Fruit fly (Drosophila melanogaster) whole organism, embryonic: Measurements from ENCODE around the gene sll.

Experiments
- Abd-B ChIP-seq: fragments of 200-800 bp; sonication (Bioruptor generic); optimal IDR thresholded peaks from 2 replicates; lab custom pipeline; 2018; ENCODE audit warnings: missing biosample characterization, mild to moderate bottlenecking, missing genetic modification characterization, moderate library complexity
- CG11085 ChIP-seq: fragments of 200-800 bp; sonication (Bioruptor generic); IDR thresholded peaks from 2 replicates; pipeline ENCODE4 v1.3.6; 2022; ENCODE audit warnings: missing biosample characterization, missing genetic modification characterization
- CG11247 ChIP-seq: fragments of 200-800 bp; sonication (Bioruptor generic); IDR thresholded peaks from 2 replicates; pipeline ENCODE4 v1.3.6; 2022; ENCODE audit warnings: missing biosample characterization, missing genetic modification characterization
- CG11696 ChIP-seq: fragments of 200-800 bp; sonication (Bioruptor generic); IDR thresholded peaks from 2 replicates; pipeline ENCODE4 v1.3.6; 2022; ENCODE audit warnings: missing biosample characterization, missing genetic modification characterization
- CG12104 ChIP-seq: fragments of 200-800 bp; sonication (Bioruptor generic); optimal IDR thresholded peaks from 3 replicates; lab custom pipeline; 2016; ENCODE audit warnings: missing biosample characterization, missing genetic modification characterization
- CG12155 ChIP-seq: fragments of 200-800 bp; sonication (Bioruptor generic); optimal IDR thresholded peaks from 3 replicates; lab custom pipeline; 2016; ENCODE audit warnings: missing biosample characterization, missing genetic modification characterization
- CG1233 ChIP-seq: fragments of 200-800 bp; sonication (Bioruptor generic); optimal IDR thresholded peaks from 4 replicates; lab custom pipeline; 2018; ENCODE audit warnings: missing biosample characterization, mild to moderate bottlenecking, missing genetic modification characterization
- CG13624 ChIP-seq: fragments of 200-800 bp; sonication (Bioruptor generic); optimal IDR thresholded peaks from 2 replicates; lab custom pipeline; 2016; ENCODE audit warnings: missing biosample characterization, missing genetic modification characterization
- CG14710 ChIP-seq: fragments of 200-800 bp; sonication (Bioruptor generic); optimal IDR thresholded peaks from 3 replicates; lab custom pipeline; 2019; ENCODE audit warnings: missing biosample characterization, mild to moderate bottlenecking, missing genetic modification characterization, moderate library complexity
- CG14965 ChIP-seq: fragments of 200-800 bp; sonication (Bioruptor generic); optimal IDR thresholded peaks from 2 replicates; lab custom pipeline; 2016; ENCODE audit warnings: missing biosample characterization, missing genetic modification characterization, borderline replicate concordance
- CG15514 ChIP-seq: fragments of 200-800 bp; sonication (Bioruptor generic); optimal IDR thresholded peaks from 3 replicates; lab custom pipeline; 2017; ENCODE audit warnings: missing biosample characterization, missing genetic modification characterization, mild to moderate bottlenecking, moderate library complexity, missing genetic modification reagents
- CG1602 ChIP-seq: fragments of 200-800 bp; sonication (Bioruptor generic); optimal IDR thresholded peaks from 3 replicates; lab custom pipeline; 2016; ENCODE audit warnings: missing biosample characterization, missing genetic modification characterization
- CG18011 ChIP-seq: fragments of 200-800 bp; sonication (Bioruptor generic); optimal IDR thresholded peaks from 2 replicates; lab custom pipeline; 2017; ENCODE audit warnings: missing biosample characterization, missing genetic modification characterization, mild to moderate bottlenecking, moderate library complexity, missing genotype
- CG18599 ChIP-seq: fragments of 200-800 bp; sonication (Bioruptor generic); optimal IDR thresholded peaks from 3 replicates; lab custom pipeline; 2017; ENCODE audit warnings: missing biosample characterization, missing genetic modification characterization, mild to moderate bottlenecking, moderate library complexity, missing genetic modification reagents
- CG2120 ChIP-seq: fragments of 200-800 bp; sonication (Bioruptor generic); optimal IDR thresholded peaks from 3 replicates; lab custom pipeline; 2016; ENCODE audit warnings: missing biosample characterization, missing genetic modification characterization
- CG2678 ChIP-seq: fragments of 200-800 bp; sonication (Bioruptor generic); optimal IDR thresholded peaks from 3 replicates; lab custom pipeline; 2019; ENCODE audit warnings: missing biosample characterization, mild to moderate bottlenecking, missing genetic modification characterization, moderate library complexity
- CG2889 ChIP-seq: fragments of 200-800 bp; sonication (Bioruptor generic); IDR thresholded peaks from 3 replicates; pipeline ENCODE4 v1.3.6; 2022; ENCODE audit warnings: missing biosample characterization, missing genetic modification characterization
- CG3163 ChIP-seq: fragments of 200-800 bp; sonication (Bioruptor generic); optimal IDR thresholded peaks from 3 replicates; lab custom pipeline; 2016; ENCODE audit warnings: missing biosample characterization, missing genetic modification characterization
- CG32772 ChIP-seq: fragments of 200-800 bp; sonication (Bioruptor generic); IDR thresholded peaks from 2 replicates; pipeline ENCODE4 v1.3.6; 2022; ENCODE audit warnings: missing biosample characterization, missing genetic modification characterization
- CG3281 ChIP-seq: fragments of 200-800 bp; sonication (Bioruptor generic); optimal IDR thresholded peaks from 3 replicates; lab custom pipeline; 2017; ENCODE audit warnings: missing biosample characterization, mild to moderate bottlenecking, missing genetic modification characterization
- CG3847 ChIP-seq: fragments of 200-800 bp; sonication (Bioruptor generic); IDR thresholded peaks from 2 replicates; pipeline ENCODE4 v1.3.6; 2022; ENCODE audit warnings: missing biosample characterization, missing genetic modification characterization
- CG6654 ChIP-seq: fragments of 200-800 bp; sonication (Bioruptor generic); optimal IDR thresholded peaks from 2 replicates; lab custom pipeline; 2017; ENCODE audit warnings: missing biosample characterization, mild to moderate bottlenecking, missing genetic modification characterization
- CG6791 ChIP-seq: fragments of 200-800 bp; sonication (Bioruptor generic); IDR thresholded peaks from 3 replicates; pipeline ENCODE4 v1.3.6; 2022; ENCODE audit warnings: missing biosample characterization, missing genetic modification characterization; ENCODE audit not compliant: partially characterized antibody
- CG7271 ChIP-seq: fragments of 200-800 bp; sonication (Bioruptor generic); optimal IDR thresholded peaks from 2 replicates; lab custom pipeline; 2018; ENCODE audit warnings: missing biosample characterization, mild to moderate bottlenecking, missing genetic modification characterization, moderate library complexity
- CG9797 ChIP-seq: fragments of 200-800 bp; sonication (Bioruptor generic); optimal IDR thresholded peaks from 3 replicates; lab custom pipeline; 2018; ENCODE audit warnings: missing biosample characterization, mild to moderate bottlenecking, missing genetic modification characterization
- CHES-1-like ChIP-seq: fragments of 200-800 bp; sonication (Bioruptor generic); optimal IDR thresholded peaks from 2 replicates; lab custom pipeline; 2016; ENCODE audit warnings: missing biosample characterization, missing genetic modification characterization
- Doc3 ChIP-seq: fragments of 200-800 bp; sonication (Bioruptor generic); IDR thresholded peaks from 3 replicates; pipeline ENCODE4 v1.3.6; 2022; ENCODE audit warnings: missing biosample characterization, missing genetic modification characterization; ENCODE audit not compliant: partially characterized antibody
- Drgx ChIP-seq: fragments of 200-800 bp; sonication (Bioruptor generic); IDR thresholded peaks from 2 replicates; pipeline ENCODE4 v1.3.6; 2022; ENCODE audit warnings: missing biosample characterization, missing genetic modification characterization
- HmgD ChIP-seq: fragments of 200-800 bp; sonication (Bioruptor generic); optimal IDR thresholded peaks from 3 replicates; lab custom pipeline; 2016; ENCODE audit warnings: missing biosample characterization, missing genetic modification characterization
- Hr51 ChIP-seq, 2 experiments: fragments of 200-800 bp; sonication (Bioruptor generic); optimal IDR thresholded peaks; 2 replicates in 1 of 2; 3 replicates in 1 of 2; lab custom pipeline; 2016 to 2018; ENCODE audit warnings: missing biosample characterization in 2 of 2, missing genetic modification characterization in 2 of 2, mild to moderate bottlenecking in 1 of 2, moderate library complexity in 1 of 2
- NC2β ChIP-seq: fragments of 200-800 bp; sonication (Bioruptor generic); optimal IDR thresholded peaks from 2 replicates; lab custom pipeline; 2016; ENCODE audit warnings: missing biosample characterization, missing genetic modification characterization
- Ravus ChIP-seq: fragments of 200-800 bp; sonication (Bioruptor generic); IDR thresholded peaks from 2 replicates; pipeline ENCODE4 v1.3.6; 2022; ENCODE audit warnings: missing biosample characterization, missing genetic modification characterization
- Scr ChIP-seq: fragments of 200-800 bp; sonication (Bioruptor generic); IDR thresholded peaks from 2 replicates; pipeline ENCODE4 v1.3.6; 2022; ENCODE audit warnings: missing biosample characterization, missing genetic modification characterization; ENCODE audit not compliant: partially characterized antibody
- Sin3A ChIP-seq: fragments of >200 bp; optimal IDR thresholded peaks from 2 replicates; lab custom pipeline; 2018
- Tbp ChIP-seq: fragments of >200 bp; optimal IDR thresholded peaks from 2 replicates; lab custom pipeline; 2018; ENCODE audit warnings: missing biosample characterization, missing genetic modification characterization
- Usf ChIP-seq: fragments of 200-800 bp; sonication (Bioruptor generic); optimal IDR thresholded peaks from 2 replicates; lab custom pipeline; 2017; ENCODE audit warnings: missing genotype, missing biosample characterization, missing genetic modification characterization
- Vsx1 ChIP-seq: fragments of 200-800 bp; sonication (Bioruptor generic); optimal IDR thresholded peaks from 2 replicates; lab custom pipeline; 2017; ENCODE audit warnings: missing biosample characterization, mild to moderate bottlenecking, missing genetic modification characterization, missing genetic modification reagents
- al ChIP-seq: fragments of 200-800 bp; sonication (Bioruptor generic); IDR thresholded peaks from 2 replicates; pipeline ENCODE4 v1.3.6; 2022; ENCODE audit warnings: missing biosample characterization, missing genetic modification characterization
- br ChIP-seq: fragments of >200 bp; optimal IDR thresholded peaks from 2 replicates; lab custom pipeline; 2017
- disco-r ChIP-seq: fragments of 200-800 bp; sonication (Bioruptor generic); optimal IDR thresholded peaks from 2 replicates; lab custom pipeline; 2016; ENCODE audit warnings: missing biosample characterization, missing genetic modification characterization
- dmrt11E ChIP-seq: fragments of 200-800 bp; sonication (Bioruptor generic); optimal IDR thresholded peaks from 3 replicates; lab custom pipeline; 2018; ENCODE audit warnings: missing biosample characterization, mild to moderate bottlenecking, missing genetic modification characterization, moderate library complexity
- hth ChIP-seq: fragments of >200 bp; optimal IDR thresholded peaks from 2 replicates; lab custom pipeline; 2017; ENCODE audit warnings: inconsistent platforms
- mam ChIP-seq: fragments of 200-800 bp; sonication (Bioruptor generic); optimal IDR thresholded peaks from 3 replicates; lab custom pipeline; 2016; ENCODE audit warnings: missing biosample characterization, missing genetic modification characterization
- oc ChIP-seq: fragments of 200-800 bp; sonication (Bioruptor generic); optimal IDR thresholded peaks from 2 replicates; lab custom pipeline; 2018; ENCODE audit warnings: missing biosample characterization, mild to moderate bottlenecking, missing genetic modification characterization, moderate library complexity
- p53 ChIP-seq: fragments of 200-800 bp; sonication (Bioruptor generic); optimal IDR thresholded peaks from 2 replicates; lab custom pipeline; 2016; ENCODE audit warnings: missing biosample characterization, missing genetic modification characterization
- pb ChIP-seq: fragments of 200-800 bp; sonication (Bioruptor generic); optimal IDR thresholded peaks from 3 replicates; lab custom pipeline; 2016; ENCODE audit warnings: missing biosample characterization, missing genetic modification characterization
- sens ChIP-seq: fragments of 200-800 bp; sonication (Bioruptor generic); peaks from one replicate; lab custom pipeline; 2016; ENCODE audit warnings: missing biosample characterization, missing genetic modification characterization
- sens-2 ChIP-seq: fragments of 200-800 bp; sonication (Bioruptor generic); IDR thresholded peaks from 2 replicates; pipeline ENCODE4 v1.3.6; 2022; ENCODE audit warnings: missing biosample characterization, missing genetic modification characterization
- stwl ChIP-seq: fragments of 200-800 bp; sonication (Bioruptor generic); optimal IDR thresholded peaks from 3 replicates; lab custom pipeline; 2018; ENCODE audit warnings: missing biosample characterization, mild to moderate bottlenecking, missing genetic modification characterization, moderate library complexity
- tap ChIP-seq: fragments of 200-800 bp; optimal IDR thresholded peaks from 3 replicates; lab custom pipeline; 2019; ENCODE audit warnings: missing biosample characterization, mild to moderate bottlenecking, missing genetic modification characterization, moderate library complexity
- tin ChIP-seq: fragments of 200-800 bp; sonication (Bioruptor generic); optimal IDR thresholded peaks from 3 replicates; lab custom pipeline; 2016; ENCODE audit warnings: missing biosample characterization, missing genetic modification characterization
- trem ChIP-seq: fragments of 200-800 bp; optimal IDR thresholded peaks from 3 replicates; lab custom pipeline; 2019; ENCODE audit warnings: missing biosample characterization, mild to moderate bottlenecking, missing genetic modification characterization, moderate library complexity
- wor ChIP-seq: fragments of 200-800 bp; sonication (Bioruptor generic); IDR thresholded peaks from 2 replicates; pipeline ENCODE4 v1.3.6; 2022; ENCODE audit warnings: missing biosample characterization, missing genetic modification characterization

sll gene

DNA sequence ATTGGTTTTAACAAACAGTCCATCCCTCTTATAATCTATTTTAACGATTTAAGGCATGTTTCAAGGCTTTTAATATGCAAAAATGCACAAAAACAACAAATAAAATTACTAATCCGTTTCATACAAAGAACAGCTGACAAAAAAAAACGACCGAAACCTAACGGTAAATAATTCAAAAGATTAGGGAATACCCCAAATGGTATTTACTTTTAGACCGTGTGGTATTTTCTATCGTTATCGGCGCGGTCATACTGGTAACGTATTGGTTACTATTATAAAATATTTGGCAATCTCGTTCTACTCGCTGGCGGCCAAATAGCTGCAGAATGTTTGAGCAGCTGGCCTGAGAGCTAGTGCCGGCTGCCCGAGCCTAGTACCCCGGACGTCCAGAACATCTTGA, at the start of gene sll (continued):
- peak; percentile 64 for TF ChIP-seq CG9797 (GFP tag; lab: Kevin White, UChicago)
- TF ChIP-seq CG11247 (GFP tag; lab: Robert Waterston, UW) = no peak
- peak; percentile 15 for TF ChIP-seq CG14710 (tag; lab: Kevin White, UChicago)
- TF ChIP-seq CG32772 (GFP tag; lab: Robert Waterston, UW) = no peak
- no peak for TF ChIP-seq CG18011
- no peak for TF ChIP-seq Drgx (GFP tag; lab: Robert Waterston, UW)
- no peak for TF ChIP-seq CG3163
- TF ChIP-seq oc = peak; percentile 59
- TF ChIP-seq CG12104 = no peak
- TF ChIP-seq sens-2 (GFP tag; lab: Robert Waterston, UW) = no peak
- peak; percentile 38 for TF ChIP-seq CG15514
- TF ChIP-seq CG11085 (GFP tag; lab: Robert Waterston, UW) = no peak
- no peak for TF ChIP-seq CG6654
- peak; percentile 14 for TF ChIP-seq CG2678 (tag; lab: Kevin White, UChicago)
- no peak for TF ChIP-seq Sin3A (lab: Kevin White, UChicago)
- no peak for TF ChIP-seq Usf (GFP tag; lab: Kevin White, UChicago)
- TF ChIP-seq CG1602 (GFP tag; lab: Kevin White, UChicago) = no peak
- TF ChIP-seq Doc3 = 0 out of 3 replicates have a peak, but pooled peaks have one; percentile 24
- TF ChIP-seq CHES-1-like (GFP tag; lab: Kevin White, UChicago) = no peak
- peak; percentile 59 for TF ChIP-seq sens (GFP tag; lab: Kevin White, UChicago)
- TF ChIP-seq dmrt11E (tag; lab: Kevin White, UChicago) = no peak
- no peak for TF ChIP-seq Hr51 (GFP tag; optimal IDR thresholded peaks at IDR 0.05; lab: Kevin White, UChicago)
- TF ChIP-seq CG3281 (GFP tag; lab: Kevin White, UChicago) = no peak
- no peak for TF ChIP-seq pb (GFP tag; lab: Kevin White, UChicago)
- TF ChIP-seq CG14965 = no peak
- TF ChIP-seq br (lab: Kevin White, UChicago) = no peak
- no peak for TF ChIP-seq NC2β (GFP tag; lab: Kevin White, UChicago)
- TF ChIP-seq Scr = no peak; the same call in 1 of the 2 replicates
- TF ChIP-seq p53 (GFP tag; lab: Kevin White, UChicago) = no peak
- TF ChIP-seq Vsx1 (GFP tag; lab: Kevin White, UChicago) = no peak
- TF ChIP-seq wor (GFP tag; lab: Robert Waterston, UW) = no peak
- TF ChIP-seq CG13624 (GFP tag; lab: Kevin White, UChicago) = no peak
- TF ChIP-seq CG6791 (GFP tag; lab: Robert Waterston, UW) = peak; percentile 51; the same call in 1 of the 3 replicates
- TF ChIP-seq tin (GFP tag; lab: Kevin White, UChicago) = no peak
- TF ChIP-seq CG11696 (GFP tag; lab: Robert Waterston, UW) = no peak
- no peak for TF ChIP-seq HmgD (GFP tag; lab: Kevin White, UChicago)
- TF ChIP-seq stwl (tag; lab: Kevin White, UChicago) = peak; percentile 51
- TF ChIP-seq CG12155 (GFP tag; lab: Kevin White, UChicago) = peak; percentile 83
- no peak for TF ChIP-seq Abd-B (GFP tag; lab: Kevin White, UChicago)
- no peak for TF ChIP-seq CG1233
- no peak for TF ChIP-seq CG2120
- TF ChIP-seq CG18599 (GFP tag; lab: Kevin White, UChicago) = no peak
- no peak for TF ChIP-seq CG3847 (GFP tag; lab: Robert Waterston, UW)
- no peak for TF ChIP-seq mam (GFP tag; lab: Kevin White, UChicago)
- no peak for TF ChIP-seq CG7271 (tag; lab: Kevin White, UChicago)
- no peak for TF ChIP-seq Tbp (GFP tag; lab: Kevin White, UChicago)
- no peak for TF ChIP-seq Ravus (GFP tag; lab: Robert Waterston, UW)
- no peak for TF ChIP-seq disco-r
- no peak for TF ChIP-seq trem
- TF ChIP-seq hth (lab: Kevin White, UChicago) = no peak
- TF ChIP-seq tap (tag; lab: Kevin White, UChicago) = no peak
- no peak for TF ChIP-seq al (GFP tag; lab: Robert Waterston, UW)
- TF ChIP-seq CG2889 = no peak
